Worm (Caenorhabditis elegans): ENCODE results near the gene srh-274.
A peak's percentile ranks its signal among the peaks of the same experiment; 100 is the strongest.

The srh-274 gene

DNA sequence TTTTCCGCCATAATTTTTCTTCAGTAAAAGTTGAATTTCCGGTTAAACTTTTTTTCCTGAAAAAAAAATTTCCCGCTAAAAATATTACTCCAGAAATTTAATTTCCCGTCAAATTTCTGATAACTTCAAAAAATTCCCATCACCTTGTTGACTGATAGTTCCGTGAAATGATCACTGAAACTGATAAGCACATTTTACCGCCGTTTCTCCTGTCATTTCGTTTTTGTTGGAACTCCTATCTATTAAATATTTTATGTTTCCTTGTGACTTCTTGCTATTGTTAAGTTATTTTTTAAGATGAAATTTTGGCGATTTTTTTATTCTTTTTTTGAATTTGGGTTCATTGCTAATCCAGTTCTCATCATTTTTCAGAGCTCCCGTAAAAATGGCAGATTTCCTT, 45.7 kb downstream of the srh-274 start, which contains the start of gene math-34:
TSS of gene math-34 (plus strand) at position 371 of the 400 bp plus-strand sequence.
- TF ChIP-seq lin-13 (GFP tag; optimal IDR thresholded peaks at IDR 0.05) (no peak), mdl-1 (tag; optimal IDR thresholded peaks at IDR 0.05) (no peak), mab-5 (tag; optimal IDR thresholded peaks at IDR 0.05) (no peak), nhr-25 (tag; optimal IDR thresholded peaks at IDR 0.05) (no peak), ztf-1 (GFP tag; conservative IDR thresholded peaks at IDR 0.05) (no peak), fos-1 (tag; optimal IDR thresholded peaks at IDR 0.05) (peak; percentile 23), ceh-82 (tag; optimal IDR thresholded peaks at IDR 0.05) (no peak)
